Fruit fly (Drosophila melanogaster) whole organism, wandering third instar larva: ENCODE results near the gene ssp2.

ENCODE experiments used
- Abd-B ChIP-seq: fragments of >200 bp; optimal IDR thresholded peaks from 2 replicates; lab custom pipeline; 2017; ENCODE audit warnings: missing biosample characterization, missing genetic modification characterization
- CG32264 ChIP-seq: fragments of 200-800 bp; sonication (Bioruptor generic); optimal IDR thresholded peaks from 2 replicates; lab custom pipeline; 2016; ENCODE audit warnings: missing biosample characterization, missing genetic modification characterization
- CG9705 ChIP-seq: fragments of 200-800 bp; sonication (Bioruptor generic); optimal IDR thresholded peaks from 2 replicates; lab custom pipeline; 2018; ENCODE audit warnings: missing biosample characterization, mild to moderate bottlenecking, missing genetic modification characterization
- CrebA ChIP-seq: fragments of 200-800 bp; sonication (Bioruptor generic); optimal IDR thresholded peaks from 2 replicates; lab custom pipeline; 2016; ENCODE audit warnings: missing biosample characterization, mild to moderate bottlenecking, missing genetic modification characterization, borderline replicate concordance
- Dfd ChIP-seq: fragments of >200 bp; optimal IDR thresholded peaks from 2 replicates; lab custom pipeline; 2017; ENCODE audit warnings: missing biosample characterization, missing genetic modification characterization
- Dif ChIP-seq: fragments of 200-275, 200-300 bp; sonication (Bioruptor generic); optimal IDR thresholded peaks from 2 replicates; lab custom pipeline; 2018; ENCODE audit warnings: missing biosample characterization, missing genetic modification characterization; ENCODE audit not compliant: partially characterized antibody
- GATAd ChIP-seq: sonication (Bioruptor generic); optimal IDR thresholded peaks from 2 replicates; lab custom pipeline; 2016; ENCODE audit warnings: missing biosample characterization, missing genetic modification characterization
- HLH106 ChIP-seq: fragments of 200-800 bp; optimal IDR thresholded peaks from 3 replicates; lab custom pipeline; 2019; ENCODE audit warnings: missing biosample characterization, mild to moderate bottlenecking, missing genetic modification characterization, moderate library complexity
- Hnf4 ChIP-seq: fragments of 200-800 bp; sonication (Bioruptor generic); optimal IDR thresholded peaks from 2 replicates; lab custom pipeline; 2016; ENCODE audit warnings: missing biosample characterization, mild to moderate bottlenecking, missing genetic modification characterization
- Hr78 ChIP-seq: fragments of >200 bp; optimal IDR thresholded peaks from 2 replicates; lab custom pipeline; 2017; ENCODE audit warnings: missing biosample characterization, missing genetic modification characterization
- Hr83 ChIP-seq: fragments of 200-300 bp; sonication (Bioruptor generic); optimal IDR thresholded peaks from 2 replicates; lab custom pipeline; 2016; ENCODE audit warnings: missing biosample characterization, mild to moderate bottlenecking, missing genetic modification characterization, moderate library complexity; ENCODE audit not compliant: poor library complexity, severe bottlenecking
- Jra ChIP-seq: sonication (Bioruptor generic); optimal IDR thresholded peaks from 2 replicates; lab custom pipeline; 2016; ENCODE audit warnings: missing biosample characterization, missing genetic modification characterization
- Mio ChIP-seq: sonication (Bioruptor generic); optimal IDR thresholded peaks from 2 replicates; lab custom pipeline; 2016; ENCODE audit warnings: missing biosample characterization, missing genetic modification characterization
- Myc ChIP-seq: fragments of >200 bp; optimal IDR thresholded peaks from 2 replicates; lab custom pipeline; 2017
- N ChIP-seq: fragments of >200 bp; optimal IDR thresholded peaks from 2 replicates; lab custom pipeline; 2018; ENCODE audit warnings: missing biosample characterization, missing external identifiers, missing genetic modification characterization
- OdsH ChIP-seq: fragments of 200-800 bp; sonication (Bioruptor generic); optimal IDR thresholded peaks from 2 replicates; lab custom pipeline; 2016; ENCODE audit warnings: missing biosample characterization, mild to moderate bottlenecking, missing genetic modification characterization
- Rel ChIP-seq, 2 experiments: fragments of 200-800 bp; sonication (Bioruptor generic) in 1 of 2; optimal IDR thresholded peaks; 2 replicates in 1 of 2; 3 replicates in 1 of 2; lab custom pipeline; 2016 to 2019; ENCODE audit warnings: mild to moderate bottlenecking in 2 of 2, missing biosample characterization in 2 of 2, missing genetic modification characterization in 2 of 2, moderate library complexity in 1 of 2
- Sp1 ChIP-seq: fragments of 200-800 bp; sonication (Bioruptor generic); optimal IDR thresholded peaks from 3 replicates; lab custom pipeline; 2019; ENCODE audit warnings: missing biosample characterization, mild to moderate bottlenecking, missing genetic modification characterization, moderate library complexity
- Vsx2 ChIP-seq: fragments of 200-300, 225-300 bp; sonication (Bioruptor generic); optimal IDR thresholded peaks from 2 replicates; lab custom pipeline; 2018; ENCODE audit warnings: missing biosample characterization, missing genetic modification characterization; ENCODE audit not compliant: partially characterized antibody
- br ChIP-seq: fragments of 200-800 bp; sonication (Bioruptor generic); optimal IDR thresholded peaks from 2 replicates; lab custom pipeline; 2016; ENCODE audit warnings: missing biosample characterization, missing genetic modification characterization
- brk ChIP-seq: fragments of 200-800 bp; sonication (Bioruptor generic); optimal IDR thresholded peaks from 2 replicates; lab custom pipeline; 2016; ENCODE audit warnings: missing biosample characterization, mild to moderate bottlenecking, missing genetic modification characterization
- dl ChIP-seq, 2 experiments: fragments of 175-275, 200-275 bp in 1 of 2; fragments of 200-275 bp in 1 of 2; sonication (Bioruptor generic); optimal IDR thresholded peaks; lab custom pipeline; 2018; ENCODE audit warnings: mild to moderate bottlenecking in 2 of 2, missing biosample characterization in 2 of 2, missing genetic modification characterization in 2 of 2, moderate library complexity in 2 of 2; ENCODE audit not compliant: partially characterized antibody in 2 of 2, insufficient read depth in 1 of 2
- dmrt93B ChIP-seq: fragments of 200-800 bp; sonication (Bioruptor generic); optimal IDR thresholded peaks from 2 replicates; lab custom pipeline; 2018; ENCODE audit warnings: missing biosample characterization, mild to moderate bottlenecking, missing genetic modification characterization
- dsf ChIP-seq: sonication (Bioruptor generic); optimal IDR thresholded peaks from 2 replicates; lab custom pipeline; 2016; ENCODE audit warnings: missing biosample characterization, missing genetic modification characterization, borderline replicate concordance
- ey ChIP-seq: fragments of 200-800 bp; sonication (Bioruptor generic); optimal IDR thresholded peaks from 2 replicates; lab custom pipeline; 2016; ENCODE audit warnings: missing biosample characterization, missing genetic modification characterization
- foxo ChIP-seq, 2 experiments: fragments of 200-800 bp; sonication (Bioruptor generic); optimal IDR thresholded peaks; 2 replicates in 1 of 2; 3 replicates in 1 of 2; lab custom pipeline; 2016 to 2017; ENCODE audit warnings: missing biosample characterization in 2 of 2, missing genetic modification characterization in 2 of 2
- fru ChIP-seq: fragments of 200-800 bp; sonication (Bioruptor generic); optimal IDR thresholded peaks from 3 replicates; lab custom pipeline; 2016; ENCODE audit warnings: missing biosample characterization, mild to moderate bottlenecking, missing genetic modification characterization
- h ChIP-seq: fragments of 200-800 bp; sonication (Bioruptor generic); optimal IDR thresholded peaks from 3 replicates; lab custom pipeline; 2016; ENCODE audit warnings: missing biosample characterization, mild to moderate bottlenecking, missing genetic modification characterization
- jim ChIP-seq: fragments of 175-275, 200-325 bp; sonication (Bioruptor generic); optimal IDR thresholded peaks from 2 replicates; lab custom pipeline; 2016; ENCODE audit warnings: missing biosample characterization, mild to moderate bottlenecking, missing genetic modification characterization
- lola ChIP-seq: fragments of >200 bp; optimal IDR thresholded peaks from 2 replicates; lab custom pipeline; 2017; ENCODE audit warnings: missing biosample characterization, missing genetic modification characterization
- pan ChIP-seq: fragments of >200 bp; optimal IDR thresholded peaks from 2 replicates; lab custom pipeline; 2017
- psq ChIP-seq: fragments of 200-800 bp; sonication (Bioruptor generic); optimal IDR thresholded peaks from 3 replicates; lab custom pipeline; 2017; ENCODE audit warnings: missing biosample characterization, mild to moderate bottlenecking, missing genetic modification characterization, moderate library complexity
- rgr ChIP-seq: fragments of 200-800 bp; sonication (Bioruptor generic); optimal IDR thresholded peaks from 3 replicates; lab custom pipeline; 2016; ENCODE audit warnings: missing biosample characterization, mild to moderate bottlenecking, missing genetic modification characterization
- sage ChIP-seq: fragments of 200-800 bp; sonication (Bioruptor generic); optimal IDR thresholded peaks from 2 replicates; lab custom pipeline; 2016; ENCODE audit warnings: missing biosample characterization, mild to moderate bottlenecking, missing genetic modification characterization
- sv ChIP-seq: fragments of 200-800 bp; sonication (Bioruptor generic); optimal IDR thresholded peaks from 3 replicates; lab custom pipeline; 2016; ENCODE audit warnings: missing biosample characterization, missing genetic modification characterization
- tai ChIP-seq: sonication (Bioruptor generic); optimal IDR thresholded peaks from 2 replicates; lab custom pipeline; 2016; ENCODE audit warnings: missing biosample characterization, missing genetic modification characterization
- usp ChIP-seq: fragments of >200 bp; optimal IDR thresholded peaks from 2 replicates; lab custom pipeline; 2017; ENCODE audit warnings: missing biosample characterization, missing genetic modification characterization
- woc ChIP-seq: sonication (Bioruptor generic); optimal IDR thresholded peaks from 2 replicates; lab custom pipeline; 2016; ENCODE audit warnings: missing biosample characterization, mild to moderate bottlenecking, missing genetic modification characterization

Gene ssp2

dm6 chr3L:13922023-13922652 lies 42.9 kb upstream of the ssp2 start:
- TF ChIP-seq br (GFP tag; lab: Kevin White, UChicago), result peak; percentile 51
- TF ChIP-seq Abd-B (GFP tag; lab: Kevin White, UChicago), result no peak
- no peak for TF ChIP-seq N
- peak; percentile 48 for TF ChIP-seq fru (GFP tag; lab: Kevin White, UChicago)
- no peak for TF ChIP-seq Vsx2 (GFP tag; lab: Kevin White, UChicago)
- TF ChIP-seq Hnf4 (GFP tag; lab: Kevin White, UChicago), result no peak
- TF ChIP-seq foxo (GFP tag; optimal IDR thresholded peaks at IDR 0.05; lab: Kevin White, UChicago), result peak in 1 of 2 experiments; percentile 53
- peak; percentile 15 for TF ChIP-seq OdsH (GFP tag; lab: Kevin White, UChicago)
- no peak for TF ChIP-seq Dif
- no peak for TF ChIP-seq tai (GFP tag; lab: Kevin White, UChicago)
- no peak for TF ChIP-seq Hr83 (GFP tag; lab: Kevin White, UChicago)
- peak; percentile 26 for TF ChIP-seq psq
- peak; percentile 32 for TF ChIP-seq h (GFP tag; lab: Kevin White, UChicago)
- no peak for TF ChIP-seq jim (GFP tag; lab: Kevin White, UChicago)
- no peak for TF ChIP-seq Rel (GFP tag; optimal IDR thresholded peaks at IDR 0.05; lab: Kevin White, UChicago)
- TF ChIP-seq Rel (tag; optimal IDR thresholded peaks at IDR 0.05; lab: Kevin White, UChicago), result no peak
- peak; percentile 17 for TF ChIP-seq HLH106 (tag; lab: Kevin White, UChicago)
- peak; percentile 43 for TF ChIP-seq sv (GFP tag; lab: Kevin White, UChicago)
- TF ChIP-seq sage, result peak; percentile 19
- peak; percentile 61 for TF ChIP-seq woc (GFP tag; lab: Kevin White, UChicago)
- peak; percentile 44 for TF ChIP-seq ey
- no peak for TF ChIP-seq Jra (GFP tag; lab: Kevin White, UChicago)
- TF ChIP-seq Sp1 (GFP tag; lab: Kevin White, UChicago), result peak; percentile 9
- TF ChIP-seq rgr (GFP tag; lab: Kevin White, UChicago), result peak; percentile 44
- TF ChIP-seq brk (GFP tag; lab: Kevin White, UChicago), result no peak
- TF ChIP-seq CG9705 (GFP tag; lab: Kevin White, UChicago), result no peak
- TF ChIP-seq dl (GFP tag; optimal IDR thresholded peaks at IDR 0.05; lab: Kevin White, UChicago; ENCODE audit: insufficient read depth in 1 of 2, partially characterized antibody in 2 of 2), result no peak
- no peak for TF ChIP-seq pan (lab: Kevin White, UChicago)
- TF ChIP-seq GATAd (GFP tag; lab: Kevin White, UChicago), result no peak
- TF ChIP-seq Hr78 (GFP tag; lab: Kevin White, UChicago), result no peak
- peak; percentile 2 for TF ChIP-seq Mio (GFP tag; lab: Kevin White, UChicago)
- no peak for TF ChIP-seq usp (GFP tag; lab: Kevin White, UChicago)

DNA sequence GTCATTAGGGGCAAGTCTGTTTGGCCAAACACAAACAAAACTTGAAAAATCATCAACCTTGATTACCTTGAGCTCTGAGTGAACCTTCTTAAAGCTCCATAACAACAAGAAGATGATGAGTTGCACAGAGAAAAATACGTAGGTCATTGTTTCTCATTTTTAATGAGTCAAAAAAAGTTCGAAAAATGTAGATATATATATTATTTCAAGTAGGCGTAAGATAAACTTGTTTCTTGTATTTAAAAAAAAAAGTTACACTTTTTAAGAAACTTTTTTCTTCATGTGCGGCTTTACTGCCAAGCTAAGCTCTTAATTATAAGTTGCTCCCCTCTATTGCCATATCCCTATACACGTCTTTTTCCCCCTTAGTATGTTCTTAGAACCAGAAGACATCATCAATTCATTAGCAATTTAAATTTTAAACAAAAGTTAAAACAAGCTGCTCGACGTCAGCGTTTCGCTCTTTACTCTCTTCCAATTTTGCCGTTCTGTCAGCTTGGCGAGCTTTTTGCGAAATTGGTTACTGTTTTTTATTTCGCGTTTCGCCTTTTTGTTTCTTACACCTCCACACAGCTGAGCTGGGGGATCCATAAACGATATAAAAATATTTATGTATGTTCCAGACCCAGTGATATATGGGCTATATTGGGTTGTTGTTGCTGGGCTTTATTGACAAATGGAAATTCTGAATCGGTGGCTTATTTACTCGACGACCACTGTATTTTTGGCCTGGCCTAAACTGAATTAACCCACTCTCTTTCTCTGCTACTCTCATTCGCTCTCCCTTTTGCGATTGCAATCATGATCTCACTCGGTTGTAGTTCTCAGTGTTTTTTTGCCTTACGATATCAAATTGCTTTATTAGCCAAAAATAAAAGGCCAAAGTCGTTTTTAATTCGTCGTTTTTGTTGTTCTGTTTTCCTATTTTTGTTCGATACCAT lies 41.4 kb upstream of the ssp2 start:
- peak; percentile 38 for TF ChIP-seq HLH106 (tag; lab: Kevin White, UChicago)
- TF ChIP-seq Dfd (GFP tag; lab: Kevin White, UChicago), result no peak
- TF ChIP-seq lola (GFP tag; lab: Kevin White, UChicago), result peak; percentile 70
- TF ChIP-seq psq, result peak; percentile 33
- peak; percentile 76 for TF ChIP-seq jim (GFP tag; lab: Kevin White, UChicago)
- peak; percentile 3 to 35 for TF ChIP-seq dl (GFP tag; optimal IDR thresholded peaks at IDR 0.05; lab: Kevin White, UChicago; ENCODE audit: insufficient read depth in 1 of 2, partially characterized antibody in 2 of 2)
- peak; percentile 54 for TF ChIP-seq br (GFP tag; lab: Kevin White, UChicago)
- peak; percentile 12 for TF ChIP-seq woc (GFP tag; lab: Kevin White, UChicago)
- TF ChIP-seq sv (GFP tag; lab: Kevin White, UChicago), result no peak
- no peak for TF ChIP-seq brk (GFP tag; lab: Kevin White, UChicago)
- TF ChIP-seq h (GFP tag; lab: Kevin White, UChicago), result peak; percentile 71
- TF ChIP-seq Jra (GFP tag; lab: Kevin White, UChicago), result no peak
- TF ChIP-seq usp (GFP tag; lab: Kevin White, UChicago), result no peak
- TF ChIP-seq Abd-B (GFP tag; lab: Kevin White, UChicago), result no peak
- peak; percentile 49 for TF ChIP-seq fru (GFP tag; lab: Kevin White, UChicago)
- TF ChIP-seq dmrt93B (GFP tag; lab: Kevin White, UChicago), result no peak
- TF ChIP-seq OdsH (GFP tag; lab: Kevin White, UChicago), result peak; percentile 43
- TF ChIP-seq Mio (GFP tag; lab: Kevin White, UChicago), result no peak
- no peak for TF ChIP-seq tai (GFP tag; lab: Kevin White, UChicago)
- peak; percentile 52 for TF ChIP-seq CG9705 (GFP tag; lab: Kevin White, UChicago)
- TF ChIP-seq N, result no peak
- TF ChIP-seq Vsx2 (GFP tag; lab: Kevin White, UChicago), result peak; percentile 6
- no peak for TF ChIP-seq sage
- no peak for TF ChIP-seq CrebA (GFP tag; lab: Kevin White, UChicago)
- TF ChIP-seq rgr (GFP tag; lab: Kevin White, UChicago), result peak; percentile 54
- peak; percentile 56 for TF ChIP-seq Sp1 (GFP tag; lab: Kevin White, UChicago)
- TF ChIP-seq Dif, result peak; percentile 41
- no peak for TF ChIP-seq Rel (GFP tag; optimal IDR thresholded peaks at IDR 0.05; lab: Kevin White, UChicago)
- peak; percentile 9 for TF ChIP-seq Rel (tag; optimal IDR thresholded peaks at IDR 0.05; lab: Kevin White, UChicago)
- TF ChIP-seq GATAd (GFP tag; lab: Kevin White, UChicago), result peak; percentile 15
- peak; percentile 97 for TF ChIP-seq Hr83 (GFP tag; lab: Kevin White, UChicago)
- TF ChIP-seq Hr78 (GFP tag; lab: Kevin White, UChicago), result no peak
- no peak for TF ChIP-seq dsf
- TF ChIP-seq Myc (lab: Kevin White, UChicago), result no peak
- peak in 1 of 2 experiments; percentile 56 for TF ChIP-seq foxo (GFP tag; optimal IDR thresholded peaks at IDR 0.05; lab: Kevin White, UChicago)
- peak; percentile 50 for TF ChIP-seq Hnf4 (GFP tag; lab: Kevin White, UChicago)
- no peak for TF ChIP-seq CG32264 (GFP tag; lab: Kevin White, UChicago)
- TF ChIP-seq ey, result peak; percentile 57
- no peak for TF ChIP-seq pan (lab: Kevin White, UChicago)
